Worm (Caenorhabditis elegans): ENCODE measurements around the gene mbk-1.

The mbk-1 gene

ce11 chrX:14844481-14844880 lies 20.1 kb upstream of the mbk-1 start (continued):
- no peak for TF ChIP-seq nhr-77 (tag; optimal IDR thresholded peaks at IDR 0.05)
- no peak for TF ChIP-seq zfp-3 (GFP tag; conservative IDR thresholded peaks at IDR 0.05)
- no peak for TF ChIP-seq nhr-6 (tag; optimal IDR thresholded peaks at IDR 0.05)
- no peak for TF ChIP-seq saeg-2 (GFP tag; IDR thresholded peaks at IDR 0.05)
- TF ChIP-seq dmd-8 (GFP tag; IDR thresholded peaks at IDR 0.05): no peak
- no peak for TF ChIP-seq spr-3 (GFP tag; optimal IDR thresholded peaks at IDR 0.05)
- no peak for TF ChIP-seq ZK546.5 (tag; optimal IDR thresholded peaks at IDR 0.05)

ce11 chrX:14842846-14843369 lies 18.6 kb upstream of the mbk-1 start:
- no peak for TF ChIP-seq fos-1 (tag; optimal IDR thresholded peaks at IDR 0.05)
- no peak for TF ChIP-seq pha-4 (GFP tag; IDR thresholded peaks at IDR 0.05)
- TF ChIP-seq pha-4 (tag; optimal IDR thresholded peaks at IDR 0.05): peak; percentile 77
- TF ChIP-seq nhr-42 (GFP tag; IDR thresholded peaks at IDR 0.05): no peak
- TF ChIP-seq F37D6.2 (tag; optimal IDR thresholded peaks at IDR 0.05): no peak
- no peak for TF ChIP-seq nhr-41 (GFP tag; IDR thresholded peaks at IDR 0.05)
- no peak for TF ChIP-seq cey-2 (tag; optimal IDR thresholded peaks at IDR 0.05; ENCODE audit: borderline replicate concordance, insufficient read depth)
- no peak for TF ChIP-seq ZK546.5 (tag; optimal IDR thresholded peaks at IDR 0.05)
- no peak for TF ChIP-seq daf-16 (GFP tag; optimal IDR thresholded peaks at IDR 0.05)
- TF ChIP-seq daf-16 (tag; optimal IDR thresholded peaks at IDR 0.05): peak; percentile 15
- TF ChIP-seq aha-1 (tag): peak; percentile 96
- no peak for TF ChIP-seq arid-1 (GFP tag; conservative IDR thresholded peaks at IDR 0.05)

- TF ChIP-seq nhr-25 (tag; optimal IDR thresholded peaks at IDR 0.05; ENCODE audit: borderline replicate concordance, insufficient read depth) (peak; percentile 38), ceh-62 (tag; optimal IDR thresholded peaks at IDR 0.05) (no peak), ces-1 (GFP tag; optimal IDR thresholded peaks at IDR 0.05) (peak; percentile 24), zfp-2 (tag; optimal IDR thresholded peaks at IDR 0.05) (no peak), F26F4.8 (GFP tag; conservative IDR thresholded peaks at IDR 0.05) (no peak), rbr-2 (tag; optimal IDR thresholded peaks at IDR 0.05) (peak; percentile 91), pqm-1 (tag; optimal IDR thresholded peaks at IDR 0.05) (peak; percentile 39), duxl-1 (tag; optimal IDR thresholded peaks at IDR 0.05; ENCODE audit: poor library complexity) (no peak), dpl-1 (GFP tag; optimal IDR thresholded peaks at IDR 0.05) (peak; percentile 75), madf-9 (GFP tag; conservative IDR thresholded peaks at IDR 0.05) (no peak), unc-62 (GFP tag; optimal IDR thresholded peaks at IDR 0.05 in 1 of 2) (peak in 1 of 2 experiments; percentile 99), unc-62 (tag; optimal IDR thresholded peaks at IDR 0.05) (peak; percentile 38), cey-2 (tag; optimal IDR thresholded peaks at IDR 0.05; ENCODE audit: borderline replicate concordance, insufficient read depth) (no peak), daf-8 (GFP tag; IDR thresholded peaks at IDR 0.05) (no peak), zag-1 (tag; optimal IDR thresholded peaks at IDR 0.05) (no peak), D1046.2 (GFP tag; IDR thresholded peaks at IDR 0.05) (no peak), hif-1 (tag; optimal IDR thresholded peaks at IDR 0.05) (peak in 1 of 2 experiments; percentile 84), attf-4 (tag; optimal IDR thresholded peaks at IDR 0.05) (no peak), lir-3 (tag; optimal IDR thresholded peaks at IDR 0.05) (no peak), set-16 (GFP tag; IDR thresholded peaks at IDR 0.05) (peak; percentile 64; the same call in 1 of the 2 replicates), dve-1 (tag; optimal IDR thresholded peaks at IDR 0.05; ENCODE audit: insufficient read depth) (peak; percentile 87), dmd-6 (GFP tag; IDR thresholded peaks at IDR 0.05) (peak; percentile 85), F49E8.2 (tag; optimal IDR thresholded peaks at IDR 0.05; ENCODE audit: borderline replicate concordance) (no peak), nhr-28 (tag; optimal IDR thresholded peaks at IDR 0.05) (peak; percentile 90), nhr-76 (tag; optimal IDR thresholded peaks at IDR 0.05) (no peak), Y48G9A.11 (GFP tag; IDR thresholded peaks at IDR 0.05) (no peak), F10B5.3 (tag; optimal IDR thresholded peaks at IDR 0.05) (peak; percentile 1), lin-39 (tag; optimal IDR thresholded peaks at IDR 0.05) (no peak), ctbp-1 (GFP tag; IDR thresholded peaks at IDR 0.05) (peak; percentile 92), mep-1 (tag; optimal IDR thresholded peaks at IDR 0.05) (peak; percentile 94), Y105C5A.15 (GFP tag; IDR thresholded peaks at IDR 0.05) (no peak), T20F7.1 (GFP tag; optimal IDR thresholded peaks at IDR 0.05) (peak; percentile 60)
These were observed 16.7 kb upstream of the mbk-1 start for ce11 chrX:14841030-14841429.
